Fruit fly (Drosophila melanogaster) Kc167 (cell line): ENCODE results near the gene Blos4.

Source experiments
- Myc ChIP-seq: fragments of >200 bp; optimal IDR thresholded peaks from 2 replicates; lab custom pipeline; 2017; ENCODE audit warnings: missing external identifiers
- h ChIP-seq: fragments of >200 bp; optimal IDR thresholded peaks from 3 replicates; lab custom pipeline; 2018; ENCODE audit warnings: missing external identifiers

- TF ChIP-seq h: no peak
- no peak for TF ChIP-seq Myc (lab: Kevin White, UChicago)
These were observed 30.0 kb upstream of the Blos4 start for dm6 chr3L:10848712-10849377.
